Fruit fly (Drosophila melanogaster): Measurements from ENCODE around the gene Syn1.

DNA sequence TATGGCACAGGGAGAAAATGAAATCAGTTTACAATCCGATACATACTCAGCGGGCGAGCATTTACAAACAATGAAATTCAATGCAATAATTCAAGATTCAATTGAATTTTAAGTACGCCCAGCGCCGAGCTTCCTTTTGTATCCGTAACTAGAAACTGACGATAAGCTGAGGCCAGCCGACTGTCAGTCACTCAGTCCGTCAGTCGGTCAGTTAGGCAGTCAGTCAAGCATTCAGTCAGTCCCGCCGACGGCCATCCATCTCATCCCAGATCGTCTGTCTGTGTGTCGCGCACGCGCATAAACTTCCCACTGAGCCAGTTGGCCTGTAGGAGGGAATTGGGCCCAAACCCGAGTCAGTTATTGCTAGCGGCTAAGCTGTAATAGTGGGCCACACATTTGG, 49.2 kb upstream of the Syn1 start:
- TF ChIP-seq CG8301 (tag; optimal IDR thresholded peaks at IDR 0.05) (no peak), CG13204 (GFP tag; optimal IDR thresholded peaks at IDR 0.05) (no peak), EcR (GFP tag; optimal IDR thresholded peaks at IDR 0.05) (no peak), fd96Ca (GFP tag; IDR thresholded peaks at IDR 0.05) (no peak), CG8159 (tag; optimal IDR thresholded peaks at IDR 0.05) (no peak), gl (tag; optimal IDR thresholded peaks at IDR 0.05) (no peak), CG17806 (tag; optimal IDR thresholded peaks at IDR 0.05) (no peak), CG4496 (GFP tag; IDR thresholded peaks at IDR 0.05) (no peak), CG9948 (tag; optimal IDR thresholded peaks at IDR 0.05) (no peak), CG15710 (tag; optimal IDR thresholded peaks at IDR 0.05) (no peak), Pif1B (GFP tag; optimal IDR thresholded peaks at IDR 0.05) (no peak)

Data from whole organism, pupa.